Worm (Caenorhabditis elegans): ENCODE data around the gene lntl-1.

lntl-1 gene

DNA sequence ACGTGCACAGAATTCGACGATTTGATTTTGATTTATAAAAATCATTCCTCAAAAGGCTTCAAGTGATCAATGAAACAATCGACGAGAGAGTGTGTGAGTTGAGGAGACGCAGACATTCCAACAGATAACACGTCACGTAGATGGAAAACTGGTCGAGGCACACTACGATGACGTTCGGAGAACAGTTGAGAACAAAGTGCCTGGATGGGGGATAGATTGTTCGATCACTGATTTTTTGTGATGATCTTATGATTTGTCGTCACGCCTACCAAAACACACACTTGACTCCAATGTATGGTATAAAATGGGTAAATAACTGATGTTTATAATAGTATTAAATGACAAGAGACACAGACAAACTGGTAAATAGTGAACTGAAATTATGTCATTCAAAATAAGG lies 28.6 kb downstream of the lntl-1 start (continued):
- no peak for TF ChIP-seq hlh-26 (GFP tag; conservative IDR thresholded peaks at IDR 0.05)

DNA sequence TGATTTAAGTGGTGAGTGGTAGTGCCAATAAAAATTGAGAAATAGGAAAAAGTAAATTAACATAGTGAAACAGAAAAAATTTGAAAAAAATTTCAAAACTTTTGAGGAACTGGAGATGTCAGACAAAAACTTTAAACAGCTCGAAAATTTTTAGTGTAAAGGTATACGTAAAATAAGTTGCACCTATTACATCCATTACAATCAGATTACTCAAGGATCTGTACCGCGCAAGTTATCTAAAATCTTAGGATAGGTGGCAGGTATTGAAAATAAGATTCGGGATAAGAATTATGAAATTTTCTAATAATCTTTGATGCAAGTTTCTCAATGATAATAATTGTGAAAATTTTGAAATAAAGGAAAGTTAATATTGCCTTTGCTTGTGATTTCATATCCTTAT lies 40.1 kb downstream of the lntl-1 start:
- TF ChIP-seq madf-10 (tag; optimal IDR thresholded peaks at IDR 0.05): no peak
- TF ChIP-seq rec-8 (tag; optimal IDR thresholded peaks at IDR 0.05): no peak
- TF ChIP-seq F10E7.11 (tag; optimal IDR thresholded peaks at IDR 0.05): no peak
- no peak for TF ChIP-seq mes-4 (tag; optimal IDR thresholded peaks at IDR 0.05)
- no peak for TF ChIP-seq lin-35 (GFP tag; optimal IDR thresholded peaks at IDR 0.05)
- no peak for TF ChIP-seq let-607 (tag; optimal IDR thresholded peaks at IDR 0.05)
- TF ChIP-seq aptf-3 (GFP tag; IDR thresholded peaks at IDR 0.05): no peak
- no peak for TF ChIP-seq sdz-38 (tag; optimal IDR thresholded peaks at IDR 0.05)
- no peak for TF ChIP-seq somi-1 (GFP tag; optimal IDR thresholded peaks at IDR 0.05)
- TF ChIP-seq F39B2.1 (GFP tag; IDR thresholded peaks at IDR 0.05): no peak

DNA sequence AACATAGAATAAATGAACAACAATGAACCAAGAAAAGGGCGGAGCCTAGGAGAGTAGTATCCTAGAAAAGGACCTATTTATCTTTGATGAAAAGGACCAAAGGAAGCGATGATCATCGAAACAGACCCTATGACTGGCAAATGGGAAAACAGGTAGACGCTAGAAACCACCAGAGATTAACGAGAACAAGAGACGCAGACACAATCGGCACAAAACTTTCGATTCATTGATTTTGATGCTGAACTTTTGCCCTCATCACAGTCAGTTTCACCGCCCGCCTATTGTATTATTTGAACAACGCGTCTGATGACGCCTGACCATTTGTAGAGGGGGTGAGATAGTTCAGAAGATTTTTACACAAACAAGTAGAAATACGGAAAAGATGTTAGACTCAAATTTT lies 41.2 kb downstream of the lntl-1 start:
- TF ChIP-seq nhr-80 (tag; optimal IDR thresholded peaks at IDR 0.05): peak; percentile 7
- no peak for TF ChIP-seq madf-3 (GFP tag; IDR thresholded peaks at IDR 0.05)

DNA sequence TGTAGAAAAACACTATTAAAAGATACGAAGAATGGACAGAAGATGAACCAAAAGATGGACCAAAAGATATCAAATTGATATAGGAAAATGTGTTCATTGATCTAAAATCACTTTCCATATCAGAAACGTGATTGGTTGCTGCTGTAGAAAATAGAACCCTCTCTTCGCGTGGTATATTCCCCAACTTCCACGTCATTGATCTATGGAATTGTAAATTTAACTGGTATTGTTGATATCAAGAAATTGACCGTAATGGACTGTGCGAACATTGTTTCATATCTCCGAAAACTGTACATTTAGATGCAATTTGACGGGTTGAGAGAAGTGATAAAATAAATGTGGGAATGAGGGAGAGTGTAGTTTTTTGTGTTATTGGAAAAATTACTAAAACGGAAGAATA lies 42.5 kb downstream of the lntl-1 start:
- TF ChIP-seq aptf-2 (GFP tag; conservative IDR thresholded peaks at IDR 0.05) (no peak), unc-62 (GFP tag; optimal IDR thresholded peaks at IDR 0.05) (no peak), hlh-26 (GFP tag; conservative IDR thresholded peaks at IDR 0.05) (no peak), cebp-2 (GFP tag; IDR thresholded peaks at IDR 0.05) (no peak), lin-40 (tag; optimal IDR thresholded peaks at IDR 0.05) (peak; percentile 49), T07F8.4 (tag; optimal IDR thresholded peaks at IDR 0.05) (no peak), F22D6.2 (tag; optimal IDR thresholded peaks at IDR 0.05) (peak; percentile 40), mes-4 (tag; optimal IDR thresholded peaks at IDR 0.05) (no peak), nhr-80 (tag; optimal IDR thresholded peaks at IDR 0.05) (peak; percentile 17), pha-4 (tag; optimal IDR thresholded peaks at IDR 0.05) (no peak), die-1 (tag; optimal IDR thresholded peaks at IDR 0.05) (no peak), ztf-26 (tag; optimal IDR thresholded peaks at IDR 0.05) (peak; percentile 70), Y53G8AR.9 (GFP tag; conservative IDR thresholded peaks at IDR 0.05) (no peak), somi-1 (GFP tag; optimal IDR thresholded peaks at IDR 0.05) (peak; percentile 55)

DNA sequence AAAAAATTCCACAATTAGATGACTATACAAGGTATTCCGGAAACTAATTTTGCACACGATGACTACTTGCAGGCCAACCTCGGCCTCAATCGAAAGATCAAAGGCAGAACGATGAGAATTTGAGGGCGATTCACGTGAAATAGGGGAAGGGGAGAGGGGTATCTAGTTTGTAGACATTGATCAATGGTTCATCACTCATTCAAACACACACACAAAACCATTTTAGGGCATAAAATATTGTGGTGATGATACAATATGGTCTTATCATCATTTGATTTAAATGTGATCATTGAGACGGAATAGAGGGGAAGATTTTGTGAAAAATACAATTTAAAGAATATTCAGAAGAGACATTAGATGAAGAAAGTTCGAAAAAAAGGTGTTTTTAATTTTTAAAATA lies 44.1 kb downstream of the lntl-1 start:
- TF ChIP-seq madf-3 (GFP tag; IDR thresholded peaks at IDR 0.05) (no peak), ztf-22 (GFP tag; optimal IDR thresholded peaks at IDR 0.05) (no peak), ceh-100 (GFP tag; IDR thresholded peaks at IDR 0.05) (no peak), F49E8.2 (tag; optimal IDR thresholded peaks at IDR 0.05; ENCODE audit: insufficient read depth) (no peak), rpc-1 (optimal IDR thresholded peaks at IDR 0.05) (no peak), rpc-1 (tag; optimal IDR thresholded peaks at IDR 0.05) (no peak), dox-1 (GFP tag; IDR thresholded peaks at IDR 0.05) (no peak), hsf-1 (GFP tag; IDR thresholded peaks at IDR 0.05) (no peak), bed-2 (GFP tag; IDR thresholded peaks at IDR 0.05) (no peak), mcd-1 (GFP tag; IDR thresholded peaks at IDR 0.05) (no peak), nhr-80 (tag; optimal IDR thresholded peaks at IDR 0.05) (peak; percentile 56), cebp-1 (GFP tag; IDR thresholded peaks at IDR 0.05) (no peak), cebp-1 (tag; optimal IDR thresholded peaks at IDR 0.05) (peak; percentile 11), athp-1 (tag; optimal IDR thresholded peaks at IDR 0.05) (no peak)
